Worm (Caenorhabditis elegans): ENCODE data around the gene C07E3.9.

C07E3.9 gene

DNA sequence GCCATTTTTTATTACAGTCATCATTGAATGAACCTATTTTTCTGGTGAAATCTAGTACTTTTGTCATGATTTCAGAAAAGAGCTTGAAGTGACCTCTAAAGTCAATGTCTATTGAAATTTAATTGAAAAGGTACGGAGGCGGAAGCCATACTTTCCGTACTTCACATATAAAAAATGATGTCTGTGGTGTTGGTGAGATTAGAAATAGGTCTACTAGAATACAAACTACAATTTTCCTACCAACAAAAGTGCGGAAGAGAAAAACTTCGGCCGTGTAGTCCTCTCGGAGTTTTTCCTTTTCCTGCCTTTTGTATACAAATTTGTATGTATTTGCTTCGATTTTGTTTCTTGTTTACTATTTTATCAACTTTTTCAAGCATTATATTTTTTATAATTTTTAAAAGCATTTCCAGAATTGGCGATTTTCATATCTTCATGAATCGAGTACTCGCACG, 44.8 kb downstream of the C07E3.9 start, which contains the start of gene T09F3.4 (continued):
- TF ChIP-seq tbx-9 (tag; optimal IDR thresholded peaks at IDR 0.05; ENCODE audit: borderline replicate concordance) (no peak), aptf-2 (GFP tag; conservative IDR thresholded peaks at IDR 0.05) (no peak), ZK185.1 (tag; optimal IDR thresholded peaks at IDR 0.05; ENCODE audit: poor library complexity, severe bottlenecking) (peak; percentile 76), F55B11.4 (tag; optimal IDR thresholded peaks at IDR 0.05; ENCODE audit: borderline replicate concordance, insufficient read depth) (no peak), ztf-22 (GFP tag; optimal IDR thresholded peaks at IDR 0.05) (no peak), ztf-25 (GFP tag; IDR thresholded peaks at IDR 0.05) (0 out of 2 replicates have a peak, but pooled peaks have one; percentile 56), ets-4 (GFP tag; optimal IDR thresholded peaks at IDR 0.05) (no peak), lin-26 (GFP tag; IDR thresholded peaks at IDR 0.05) (peak; percentile 9; the same call in 1 of the 2 replicates), F52B5.7 (tag; optimal IDR thresholded peaks at IDR 0.05) (no peak), pbrm-1 (GFP tag; IDR thresholded peaks at IDR 0.05) (no peak), K11D2.4 (GFP tag; IDR thresholded peaks at IDR 0.05) (no peak), cebp-2 (GFP tag; IDR thresholded peaks at IDR 0.05) (no peak), ceh-79 (tag; optimal IDR thresholded peaks at IDR 0.05) (no peak), snpc-3.4 (tag; optimal IDR thresholded peaks at IDR 0.05) (peak; percentile 65), lsl-1 (GFP tag; optimal IDR thresholded peaks at IDR 0.05) (peak; percentile 43), zim-3 (tag; optimal IDR thresholded peaks at IDR 0.05) (no peak), nhr-90 (tag; optimal IDR thresholded peaks at IDR 0.05) (no peak), ama-1 (optimal IDR thresholded peaks at IDR 0.05) (no peak), ama-1 (GFP tag; optimal IDR thresholded peaks at IDR 0.05) (no peak), hrde-1 (tag; optimal IDR thresholded peaks at IDR 0.05; ENCODE audit: borderline replicate concordance) (peak; percentile 62), bed-1 (GFP tag; IDR thresholded peaks at IDR 0.05) (no peak), snpc-1.1 (tag; optimal IDR thresholded peaks at IDR 0.05; ENCODE audit: insufficient read depth) (no peak), pha-4 (tag; optimal IDR thresholded peaks at IDR 0.05) (no peak), ztf-18 (tag; optimal IDR thresholded peaks at IDR 0.05) (no peak), B0035.1 (tag; optimal IDR thresholded peaks at IDR 0.05) (no peak), aptf-3 (GFP tag; IDR thresholded peaks at IDR 0.05) (no peak), hlh-26 (GFP tag; conservative IDR thresholded peaks at IDR 0.05) (no peak), madf-3 (GFP tag; IDR thresholded peaks at IDR 0.05) (peak; percentile 83), egl-18 (GFP tag; IDR thresholded peaks at IDR 0.05) (no peak), xnd-1 (tag; optimal IDR thresholded peaks at IDR 0.05) (peak; percentile 43)

- TF ChIP-seq B0336.3 (GFP tag; IDR thresholded peaks at IDR 0.05) = no peak
- no peak for TF ChIP-seq nfya-1 (tag; optimal IDR thresholded peaks at IDR 0.05; ENCODE audit: borderline replicate concordance, insufficient read depth)
- TF ChIP-seq akir-1 (GFP tag; optimal IDR thresholded peaks at IDR 0.05) = no peak
- TF ChIP-seq B0035.1 (tag; optimal IDR thresholded peaks at IDR 0.05) = no peak
- TF ChIP-seq zfh-2 (GFP tag; conservative IDR thresholded peaks at IDR 0.05) = no peak
- no peak for TF ChIP-seq ZK185.1 (tag; optimal IDR thresholded peaks at IDR 0.05; ENCODE audit: poor library complexity, severe bottlenecking)
- TF ChIP-seq sdz-38 (tag; optimal IDR thresholded peaks at IDR 0.05) = no peak
- TF ChIP-seq F57A8.1 (GFP tag; optimal IDR thresholded peaks at IDR 0.05) = no peak
- TF ChIP-seq hlh-12 (tag; optimal IDR thresholded peaks at IDR 0.05) = no peak
- no peak for TF ChIP-seq sptf-2 (GFP tag; optimal IDR thresholded peaks at IDR 0.05)
- no peak for TF ChIP-seq F39B2.1 (GFP tag; IDR thresholded peaks at IDR 0.05)
- TF ChIP-seq tbp1 (GFP tag; optimal IDR thresholded peaks at IDR 0.05) = no peak
- no peak for TF ChIP-seq K12H6.12 (tag; optimal IDR thresholded peaks at IDR 0.05)
- TF ChIP-seq nfyb-1 (GFP tag; IDR thresholded peaks at IDR 0.05) = no peak
- no peak for TF ChIP-seq F55B11.4 (tag; optimal IDR thresholded peaks at IDR 0.05; ENCODE audit: borderline replicate concordance, insufficient read depth)
- TF ChIP-seq Y79H2A.3 (GFP tag; conservative IDR thresholded peaks at IDR 0.05) = no peak
- TF ChIP-seq madf-8 (GFP tag; conservative IDR thresholded peaks at IDR 0.05) = no peak
- TF ChIP-seq ztf-22 (GFP tag; optimal IDR thresholded peaks at IDR 0.05) = no peak
- no peak for TF ChIP-seq mxl-1 (tag; optimal IDR thresholded peaks at IDR 0.05)
These were observed 46.0 kb downstream of the C07E3.9 start, which contains the start of gene T09F3.5 for ce11 chrII:10396578-10396977. T09F3.5 (plus strand) TSS chrII:10396878.
